Fruit fly (Drosophila melanogaster): Measurements from ENCODE around the gene Sos.

DNA sequence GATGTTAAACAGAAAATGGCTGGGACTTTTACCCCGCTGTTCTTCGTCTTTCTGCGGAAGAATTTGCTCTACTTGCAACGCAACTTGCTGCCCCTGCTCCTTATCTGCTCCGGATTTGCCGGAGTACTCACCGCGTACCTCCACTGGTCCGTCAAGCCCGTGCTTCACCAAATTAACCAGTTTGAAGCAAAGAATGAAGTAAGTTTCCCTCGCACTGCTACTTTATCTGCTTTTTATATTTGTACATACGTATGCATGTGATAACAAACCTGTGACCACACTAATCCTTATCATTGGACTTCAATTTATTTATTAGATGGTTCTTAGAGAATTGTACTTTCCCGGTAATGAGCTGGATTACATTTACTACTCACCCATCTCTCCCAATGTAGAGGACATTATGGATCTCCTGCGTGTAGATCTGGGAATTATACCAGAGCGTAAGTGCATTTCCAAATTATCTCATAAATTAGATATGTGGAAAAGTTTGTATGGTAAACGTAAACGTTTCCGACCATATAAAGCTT lies 29.4 kb upstream of the Sos start, which contains the start of gene CG16890:
- no peak for TF ChIP-seq ci (GFP tag; IDR thresholded peaks at IDR 0.05)
- TF ChIP-seq Bteb2 (GFP tag; optimal IDR thresholded peaks at IDR 0.05): no peak
- no peak for TF ChIP-seq Lim3 (GFP tag; IDR thresholded peaks at IDR 0.05)
- no peak for TF ChIP-seq CG18619 (GFP tag; optimal IDR thresholded peaks at IDR 0.05)
- no peak for TF ChIP-seq ase (GFP tag; IDR thresholded peaks at IDR 0.05)
- no peak for TF ChIP-seq CG33213 (GFP tag; optimal IDR thresholded peaks at IDR 0.05)
- no peak for TF ChIP-seq sqz (GFP tag; optimal IDR thresholded peaks at IDR 0.05)
- no peak for TF ChIP-seq repo (GFP tag; optimal IDR thresholded peaks at IDR 0.05)
- TF ChIP-seq bbx (GFP tag; IDR thresholded peaks at IDR 0.05; ENCODE audit: partially characterized antibody): 0 out of 2 replicates have a peak, but pooled peaks have one; percentile 41
- TF ChIP-seq CG14441 (GFP tag; IDR thresholded peaks at IDR 0.05): no peak
- TF ChIP-seq CG18262 (tag; optimal IDR thresholded peaks at IDR 0.05): no peak
- TF ChIP-seq dysf (GFP tag; IDR thresholded peaks at IDR 0.05): no peak
